Worm (Caenorhabditis elegans) whole organism, mixed stage, embryonic: Measurements from ENCODE around the gene clec-84.
A peak's percentile ranks its signal among the peaks of the same experiment; 100 is the strongest.

ENCODE experiments used
- M03D4.4 ChIP-seq: sonication (generic microtip); optimal IDR thresholded peaks from 2 replicates; lab custom pipeline; 2017; ENCODE audit warnings: mild to moderate bottlenecking, missing genetic modification characterization, missing compliant biosample characterization
- bed-3 ChIP-seq: fragments of 200-800 bp; sonication (Bioruptor generic); optimal IDR thresholded peaks from 3 replicates; lab custom pipeline; 2018; ENCODE audit warnings: mild to moderate bottlenecking, missing genetic modification characterization, moderate library complexity, missing compliant biosample characterization
- blmp-1 ChIP-seq: fragments of 150-350 bp; optimal IDR thresholded peaks from 2 replicates; lab custom pipeline; 2014; ENCODE audit warnings: missing biosample characterization, missing genetic modification characterization
- ceh-43 ChIP-seq: fragments of 200-800 bp; sonication (Bioruptor generic); optimal IDR thresholded peaks from 2 replicates; lab custom pipeline; 2018; ENCODE audit warnings: mild to moderate bottlenecking, missing genetic modification characterization, moderate library complexity, missing compliant biosample characterization
- ceh-83 ChIP-seq: fragments of 200-800 bp; sonication (Bioruptor generic); optimal IDR thresholded peaks from 2 replicates; lab custom pipeline; 2018; ENCODE audit warnings: mild to moderate bottlenecking, missing genetic modification characterization, missing compliant biosample characterization
- ces-1 ChIP-seq: fragments of 150-350 bp; optimal IDR thresholded peaks from 2 replicates; lab custom pipeline; 2014; ENCODE audit warnings: missing biosample characterization, missing genetic modification reagents, missing genetic modification characterization
- cnd-1 ChIP-seq: fragments of 200-800 bp; sonication (Bioruptor generic); optimal IDR thresholded peaks from 2 replicates; lab custom pipeline; 2018; ENCODE audit warnings: mild to moderate bottlenecking, missing genetic modification characterization, missing compliant biosample characterization
- drap-1 ChIP-seq: fragments of 200-800 bp; sonication (Bioruptor generic); optimal IDR thresholded peaks from 3 replicates; lab custom pipeline; 2018; ENCODE audit warnings: mild to moderate bottlenecking, missing genetic modification characterization, missing compliant biosample characterization
- elt-1 ChIP-seq: sonication (generic microtip); optimal IDR thresholded peaks from 2 replicates; lab custom pipeline; 2017; ENCODE audit warnings: missing genetic modification characterization, mild to moderate bottlenecking, missing compliant biosample characterization, antibody characterized with exemption, moderate library complexity, borderline replicate concordance; ENCODE audit not compliant: insufficient read depth
- elt-3 ChIP-seq: fragments of 150-350 bp; optimal IDR thresholded peaks from 2 replicates; lab custom pipeline; 2014; ENCODE audit warnings: missing biosample characterization, missing genetic modification characterization
- flh-1 ChIP-seq: fragments of 200-800 bp; sonication (Bioruptor generic); optimal IDR thresholded peaks from 2 replicates; lab custom pipeline; 2018; ENCODE audit warnings: mild to moderate bottlenecking, missing genetic modification characterization, moderate library complexity, missing compliant biosample characterization
- ham-2 ChIP-seq: fragments of 200-800 bp; sonication (Bioruptor generic); optimal IDR thresholded peaks from 2 replicates; lab custom pipeline; 2018; ENCODE audit warnings: mild to moderate bottlenecking, missing genetic modification characterization, missing compliant biosample characterization
- hlh-1 ChIP-seq: fragments of 150-350 bp; optimal IDR thresholded peaks from 2 replicates; lab custom pipeline; 2014; ENCODE audit warnings: missing biosample characterization, missing genetic modification reagents, missing genetic modification characterization
- lin-13 ChIP-seq: fragments of 150-350 bp; optimal IDR thresholded peaks from 2 replicates; lab custom pipeline; 2014; ENCODE audit warnings: missing biosample characterization, missing genetic modification characterization
- mab-5 ChIP-seq: fragments of 150-350 bp; optimal IDR thresholded peaks from 2 replicates; lab custom pipeline; 2014; ENCODE audit warnings: missing biosample characterization, missing genetic modification characterization
- mls-2 ChIP-seq: sonication (generic microtip); optimal IDR thresholded peaks from 2 replicates; lab custom pipeline; 2016; ENCODE audit warnings: mild to moderate bottlenecking, missing genetic modification characterization, moderate library complexity, missing compliant biosample characterization
- nhr-12 ChIP-seq: fragments of 150-350 bp; optimal IDR thresholded peaks from 2 replicates; lab custom pipeline; 2014; ENCODE audit warnings: missing biosample characterization, missing genetic modification characterization
- nhr-237 ChIP-seq: fragments of 150-350 bp; optimal IDR thresholded peaks from 2 replicates; lab custom pipeline; 2014; ENCODE audit warnings: missing biosample characterization, missing genetic modification characterization
- nhr-76 ChIP-seq: sonication (generic microtip); optimal IDR thresholded peaks from 2 replicates; lab custom pipeline; 2017; ENCODE audit warnings: missing biosample characterization, missing genetic modification characterization
- pha-4 ChIP-seq: fragments of 150-350 bp; optimal IDR thresholded peaks from 2 replicates; lab custom pipeline; 2018; ENCODE audit warnings: missing biosample characterization, missing genetic modification reagents, missing genetic modification characterization
- sem-2 ChIP-seq: fragments of 200-800 bp; sonication (Bioruptor generic); optimal IDR thresholded peaks from 2 replicates; lab custom pipeline; 2018; ENCODE audit warnings: mild to moderate bottlenecking, missing genetic modification characterization, missing compliant biosample characterization
- snpc-4 ChIP-seq: fragments of 150-350 bp; optimal IDR thresholded peaks from 2 replicates; lab custom pipeline; 2014; ENCODE audit warnings: missing biosample characterization, missing genetic modification characterization
- sptf-1 ChIP-seq: sonication (generic microtip); optimal IDR thresholded peaks from 2 replicates; lab custom pipeline; 2017; ENCODE audit warnings: mild to moderate bottlenecking, missing genetic modification characterization, moderate library complexity, missing compliant biosample characterization
- tbx-8 ChIP-seq: fragments of 200-800 bp; sonication (Bioruptor generic); optimal IDR thresholded peaks from 2 replicates; lab custom pipeline; 2018; ENCODE audit warnings: mild to moderate bottlenecking, missing genetic modification characterization, moderate library complexity, missing compliant biosample characterization
- unc-120 ChIP-seq: sonication (generic microtip); optimal IDR thresholded peaks from 2 replicates; lab custom pipeline; 2017; ENCODE audit warnings: missing genetic modification characterization, missing compliant biosample characterization; ENCODE audit not compliant: poor library complexity, severe bottlenecking
- unc-39 ChIP-seq: fragments of 150-350 bp; optimal IDR thresholded peaks from 2 replicates; lab custom pipeline; 2014; ENCODE audit warnings: missing biosample characterization, missing genetic modification characterization
- unc-62 ChIP-seq: fragments of 150-350 bp; optimal IDR thresholded peaks from 2 replicates; lab custom pipeline; 2014; ENCODE audit warnings: missing biosample characterization, missing genetic modification reagents, missing genetic modification characterization
- zip-8 ChIP-seq: fragments of 150-350 bp; optimal IDR thresholded peaks from 2 replicates; lab custom pipeline; 2014; ENCODE audit warnings: missing biosample characterization, missing genetic modification characterization
- ztf-11 ChIP-seq: fragments of 150-350 bp; optimal IDR thresholded peaks from 2 replicates; lab custom pipeline; 2014; ENCODE audit warnings: missing biosample characterization, missing genetic modification characterization

Gene clec-84

DNA sequence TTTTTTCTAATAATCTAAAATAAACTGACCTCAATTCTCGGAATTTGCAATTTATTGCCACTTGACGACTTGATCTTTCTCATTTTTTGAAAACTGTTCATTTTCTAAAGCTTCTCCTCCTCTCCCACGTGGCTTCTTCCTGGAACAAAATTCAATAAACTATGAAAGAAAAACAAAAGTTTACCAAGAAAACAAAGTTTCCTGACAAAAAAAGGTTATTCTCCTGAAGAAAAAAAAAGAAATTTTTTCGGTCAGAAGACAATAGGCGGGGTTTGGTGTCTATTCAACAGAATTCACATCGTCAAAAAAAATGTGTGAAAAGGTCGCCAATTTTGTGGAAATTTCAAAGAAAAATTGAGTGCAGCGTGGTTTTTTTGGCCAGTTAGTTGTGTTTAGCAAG is 22.5 kb downstream of the clec-84 start, which contains the start of gene Y54G2A.16:
Gene Y54G2A.16 (minus strand): TSS at position 101 of the 400 bp plus-strand sequence.
- TF ChIP-seq sem-2 (no peak), elt-3 (tag; lab: Kevin White, UChicago) (no peak), zip-8 (tag; lab: Kevin White, UChicago) (no peak), unc-120 (tag; lab: Kevin White, UChicago) (no peak), ztf-11 (no peak), blmp-1 (tag; lab: Kevin White, UChicago) (no peak), mab-5 (no peak), ces-1 (no peak)

DNA sequence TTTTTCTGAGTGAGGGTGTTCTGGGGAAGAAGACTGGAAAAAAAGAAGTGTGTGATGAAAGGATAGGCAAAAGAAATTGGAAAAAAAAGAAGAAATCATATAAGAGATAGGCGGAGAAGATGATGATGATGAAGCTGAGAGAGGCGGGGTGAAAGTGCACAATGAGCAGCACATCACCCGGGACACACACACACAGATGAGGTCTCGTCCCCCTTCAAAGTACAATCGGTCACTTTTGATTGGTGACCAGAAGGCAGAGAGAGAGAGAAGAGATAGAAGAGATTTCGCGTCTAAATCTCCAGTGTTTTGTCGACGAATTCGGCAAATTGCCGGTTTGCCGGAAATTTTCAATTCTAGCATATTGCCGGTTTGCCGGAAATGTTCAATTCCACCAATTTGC is 43.0 kb downstream of the clec-84 start:
- TF ChIP-seq unc-120 (tag; lab: Kevin White, UChicago) (peak; percentile 1), sptf-1 (no peak), elt-1 (tag; lab: Kevin White, UChicago) (no peak), hlh-1 (tag; lab: Kevin White, UChicago) (peak; percentile 36), nhr-12 (tag; lab: Kevin White, UChicago) (no peak), flh-1 (GFP tag; lab: Kevin White, UChicago) (no peak), M03D4.4 (tag; lab: Kevin White, UChicago) (no peak), lin-13 (tag; lab: Kevin White, UChicago) (no peak), mab-5 (no peak), nhr-76 (tag; lab: Kevin White, UChicago) (no peak), blmp-1 (tag; lab: Kevin White, UChicago) (no peak), unc-62 (peak; percentile 39), ceh-43 (GFP tag; lab: Kevin White, UChicago) (no peak), zip-8 (tag; lab: Kevin White, UChicago) (no peak), snpc-4 (no peak), nhr-237 (no peak), unc-39 (tag; lab: Kevin White, UChicago) (no peak), ham-2 (GFP tag; lab: Kevin White, UChicago) (no peak), bed-3 (GFP tag; lab: Kevin White, UChicago) (no peak), pha-4 (tag; lab: Kevin White, UChicago) (no peak)

DNA sequence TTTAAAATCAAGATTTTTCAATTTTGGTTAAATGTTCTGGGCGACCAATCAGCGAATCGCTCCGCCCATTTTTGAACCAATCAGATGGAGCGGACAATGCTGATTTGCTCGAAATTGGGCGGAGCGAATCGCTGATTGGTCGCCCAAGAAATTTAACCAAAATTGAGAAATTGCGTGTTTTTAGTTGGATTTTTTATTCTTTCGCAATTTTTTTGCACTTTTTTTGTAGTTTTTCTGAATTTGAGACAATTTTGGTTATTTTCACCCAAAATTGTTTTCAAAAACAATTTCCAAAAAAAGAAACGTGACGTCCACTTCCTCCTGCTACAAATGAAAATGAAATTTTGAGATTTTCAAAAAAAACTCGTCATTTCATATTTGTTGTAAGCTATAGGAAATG is 44.4 kb downstream of the clec-84 start, which contains the start of gene dml-1:
Gene dml-1 (plus strand): TSS at position 301 of the 400 bp plus-strand sequence.
- no peak for TF ChIP-seq tbx-8 (GFP tag; lab: Kevin White, UChicago)
- TF ChIP-seq bed-3 (GFP tag; lab: Kevin White, UChicago) = no peak
- no peak for TF ChIP-seq ceh-83 (GFP tag; lab: Kevin White, UChicago)
- no peak for TF ChIP-seq drap-1
- TF ChIP-seq flh-1 (GFP tag; lab: Kevin White, UChicago) = no peak
- no peak for TF ChIP-seq unc-62
- TF ChIP-seq ztf-11 = no peak
- no peak for TF ChIP-seq ham-2 (GFP tag; lab: Kevin White, UChicago)
- no peak for TF ChIP-seq ceh-43 (GFP tag; lab: Kevin White, UChicago)
- no peak for TF ChIP-seq mls-2 (tag; lab: Kevin White, UChicago)

DNA sequence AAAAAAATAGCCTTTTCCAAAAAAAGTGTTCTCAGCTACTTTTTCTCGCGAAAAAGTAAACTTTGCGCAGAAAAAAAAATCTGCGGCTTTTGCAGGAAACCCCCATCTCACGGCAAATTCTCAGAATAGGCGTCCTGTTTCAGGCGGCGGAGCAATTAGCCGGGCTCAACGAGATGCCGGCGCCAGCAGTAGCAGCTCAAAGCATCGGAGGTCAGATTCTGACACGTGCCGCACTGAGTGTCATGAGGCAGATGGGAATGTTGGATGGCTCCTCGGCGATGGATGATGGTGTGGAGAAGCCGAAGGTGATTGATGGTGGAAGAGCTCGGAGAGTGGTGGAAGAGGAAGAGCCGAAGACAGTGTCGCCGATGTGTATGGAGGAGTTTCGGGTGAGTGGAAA is 45.0 kb downstream of the clec-84 start:
- TF ChIP-seq ceh-83 (GFP tag; lab: Kevin White, UChicago) (no peak), sem-2 (no peak), blmp-1 (tag; lab: Kevin White, UChicago) (no peak), ceh-43 (GFP tag; lab: Kevin White, UChicago) (no peak), unc-62 (no peak), elt-1 (tag; lab: Kevin White, UChicago) (no peak)

DNA sequence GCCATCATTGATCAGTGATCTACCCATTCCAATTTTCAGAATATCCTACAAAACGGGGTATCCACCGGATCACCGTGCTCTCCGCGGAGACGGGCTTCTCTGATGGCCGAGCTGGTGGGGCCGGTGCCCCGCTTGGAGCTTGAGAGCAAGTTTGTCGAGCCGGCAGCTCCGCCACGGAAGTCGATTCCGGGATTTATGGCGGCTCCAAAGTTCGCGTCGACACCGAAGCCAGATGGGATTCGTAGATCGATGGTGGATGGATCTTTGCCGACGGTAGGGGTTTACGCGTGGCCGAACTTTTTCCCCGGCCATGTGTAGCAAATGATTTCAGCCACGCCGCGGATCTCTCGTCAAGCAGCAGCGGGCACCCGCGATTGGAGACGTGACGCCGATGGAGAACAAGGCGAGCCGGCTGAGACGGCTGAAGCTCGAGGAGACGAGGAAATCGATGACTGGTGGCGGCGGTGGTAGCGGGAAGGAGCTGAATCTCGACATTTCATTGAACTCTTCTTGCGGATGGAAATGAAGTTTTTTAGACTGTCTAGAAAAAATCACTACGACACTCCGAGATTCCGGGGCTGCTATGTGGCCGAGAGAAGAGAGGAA is 46.3 kb downstream of the clec-84 start:
- TF ChIP-seq cnd-1 (tag; lab: Kevin White, UChicago) (no peak), hlh-1 (tag; lab: Kevin White, UChicago) (no peak), drap-1 (no peak)
